Worm (Caenorhabditis elegans) whole organism, young adult: ENCODE results near the gene R09H10.7.

Experiments
- B0019.2 ChIP-seq: fragments of 200-800 bp; sonication (Bioruptor generic); conservative IDR thresholded peaks from 2 replicates; pipeline ENCODE4 v1.3.6; 2022; ENCODE audit warnings: missing genetic modification reagents, missing genetic modification characterization, missing compliant biosample characterization
- F55B11.4 ChIP-seq: sonication (generic microtip); optimal IDR thresholded peaks from 2 replicates; lab custom pipeline; 2016; ENCODE audit warnings: missing compliant biosample characterization, missing genetic modification characterization, borderline replicate concordance; ENCODE audit not compliant: insufficient read depth
- K12H6.12 ChIP-seq: fragments of 200-800 bp; sonication (Bioruptor generic); optimal IDR thresholded peaks from 2 replicates; lab custom pipeline; 2018; ENCODE audit warnings: mild to moderate bottlenecking, missing genetic modification characterization, missing compliant biosample characterization
- atf-7 ChIP-seq: sonication (generic microtip); optimal IDR thresholded peaks from 2 replicates; lab custom pipeline; 2017; ENCODE audit warnings: mild to moderate bottlenecking, missing genetic modification characterization, missing compliant biosample characterization
- ceh-27 ChIP-seq: fragments of 200-800 bp; sonication (Bioruptor generic); optimal IDR thresholded peaks from 2 replicates; lab custom pipeline; 2018; ENCODE audit warnings: mild to moderate bottlenecking, missing genetic modification characterization, moderate library complexity, missing compliant biosample characterization
- ceh-79 ChIP-seq: sonication (generic microtip); optimal IDR thresholded peaks from 2 replicates; lab custom pipeline; 2017; ENCODE audit warnings: mild to moderate bottlenecking, missing genetic modification characterization, missing compliant biosample characterization
- ceh-91 ChIP-seq: fragments of 200-800 bp; sonication (Bioruptor generic); IDR thresholded peaks from 2 replicates; pipeline ENCODE4 v1.3.6; 2022; ENCODE audit warnings: missing genetic modification reagents, missing genetic modification characterization, missing compliant biosample characterization
- egrh-3 ChIP-seq: fragments of 200-800 bp; sonication (Bioruptor generic); IDR thresholded peaks from 2 replicates; pipeline ENCODE4 v1.3.6; 2022; ENCODE audit warnings: missing genetic modification reagents, missing genetic modification characterization, missing compliant biosample characterization
- ekl-4 ChIP-seq: fragments of 200-800 bp; sonication (Bioruptor generic); IDR thresholded peaks from 2 replicates; pipeline ENCODE4 v1.3.6; 2022; ENCODE audit warnings: missing genetic modification reagents, missing genetic modification characterization, missing compliant biosample characterization
- hlh-26 ChIP-seq: fragments of 200-800 bp; sonication (Bioruptor generic); conservative IDR thresholded peaks from 2 replicates; pipeline ENCODE4 v1.3.6; 2022; ENCODE audit warnings: missing genetic modification reagents, missing genetic modification characterization, missing compliant biosample characterization
- let-607 ChIP-seq, 2 experiments: fragments of 200-800 bp in 1 of 2; sonication (Bioruptor generic) in 1 of 2; sonication (generic microtip) in 1 of 2; optimal IDR thresholded peaks; 2 replicates each; lab custom pipeline; 2016 to 2018; ENCODE audit warnings: mild to moderate bottlenecking in 2 of 2, missing compliant biosample characterization in 2 of 2, missing genetic modification characterization in 2 of 2, moderate library complexity in 2 of 2, missing genotype in 1 of 2
- lin-40 ChIP-seq: sonication (generic microtip); optimal IDR thresholded peaks from 2 replicates; lab custom pipeline; 2016; ENCODE audit warnings: missing genetic modification characterization, mild to moderate bottlenecking, missing compliant biosample characterization, missing genotype, missing genetic modification reagents
- lsl-1 ChIP-seq: fragments of 200-800 bp; sonication (Bioruptor generic); optimal IDR thresholded peaks from 2 replicates; lab custom pipeline; 2018; ENCODE audit warnings: mild to moderate bottlenecking, missing genetic modification characterization, moderate library complexity, missing compliant biosample characterization
- mel-28 ChIP-seq: sonication (generic microtip); optimal IDR thresholded peaks from 2 replicates; lab custom pipeline; 2016; ENCODE audit warnings: borderline replicate concordance, mild to moderate bottlenecking, missing genetic modification characterization, missing compliant biosample characterization
- nfyb-1 ChIP-seq: fragments of 200-800 bp; sonication (Bioruptor generic); IDR thresholded peaks from 2 replicates; pipeline ENCODE4 v1.3.6; 2022; ENCODE audit warnings: missing genetic modification reagents, missing genetic modification characterization, missing compliant biosample characterization
- nhr-27 ChIP-seq: fragments of 200-800 bp; sonication (Bioruptor generic); optimal IDR thresholded peaks from 2 replicates; lab custom pipeline; 2018; ENCODE audit warnings: mild to moderate bottlenecking, missing genetic modification characterization, moderate library complexity, missing compliant biosample characterization
- nhr-80 ChIP-seq: sonication (generic microtip); optimal IDR thresholded peaks from 2 replicates; lab custom pipeline; 2016; ENCODE audit warnings: missing genetic modification characterization, missing compliant biosample characterization
- pha-4 ChIP-seq: fragments of 150-350 bp; sonication (generic microtip); optimal IDR thresholded peaks from 2 replicates; lab custom pipeline; 2014; ENCODE audit warnings: missing biosample characterization, missing genetic modification reagents, missing genetic modification characterization
- repo-1 ChIP-seq: sonication (generic microtip); optimal IDR thresholded peaks from 2 replicates; lab custom pipeline; 2017; ENCODE audit warnings: mild to moderate bottlenecking, missing genetic modification characterization, missing compliant biosample characterization
- ztf-18 ChIP-seq: sonication (generic microtip); optimal IDR thresholded peaks from 2 replicates; lab custom pipeline; 2016; ENCODE audit warnings: missing genotype, mild to moderate bottlenecking, missing genetic modification characterization, missing compliant biosample characterization
- ztf-28 ChIP-seq: fragments of 200-800 bp; sonication (Bioruptor generic); IDR thresholded peaks from 2 replicates; pipeline ENCODE4 v1.3.6; 2022; ENCODE audit warnings: missing genetic modification reagents, missing genetic modification characterization, missing compliant biosample characterization

Gene R09H10.7

DNA sequence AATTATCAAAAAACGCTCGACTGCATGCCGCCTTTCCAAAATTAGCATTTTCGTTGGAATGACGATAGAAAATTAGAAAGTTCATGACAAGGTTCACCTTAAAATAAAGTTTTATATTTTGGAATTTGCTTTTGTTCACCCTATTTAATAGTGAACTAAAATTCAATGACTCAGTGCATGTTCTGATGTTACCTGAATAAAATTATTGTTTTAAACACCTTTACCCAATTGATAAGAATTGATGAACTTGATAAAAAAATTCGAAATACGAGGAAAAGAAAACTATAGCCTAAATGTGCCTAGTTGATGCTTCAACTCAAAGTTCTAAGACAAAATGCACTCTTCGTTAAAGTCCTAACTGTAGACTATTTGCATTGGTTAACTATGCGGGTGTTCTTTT lies 40.2 kb downstream of the R09H10.7 start:
- TF ChIP-seq ekl-4 (GFP tag; lab: Robert Waterston, UW) = no peak
- TF ChIP-seq lsl-1 (GFP tag; lab: Kevin White, UChicago) = no peak
- TF ChIP-seq K12H6.12 (tag; lab: Kevin White, UChicago) = no peak
- TF ChIP-seq repo-1 (tag; lab: Kevin White, UChicago) = no peak
- TF ChIP-seq egrh-3 = no peak
- TF ChIP-seq nhr-27 (tag; lab: Kevin White, UChicago) = no peak
- no peak for TF ChIP-seq atf-7 (tag; lab: Kevin White, UChicago)
- TF ChIP-seq, all 124 proteins: peak for 0

DNA sequence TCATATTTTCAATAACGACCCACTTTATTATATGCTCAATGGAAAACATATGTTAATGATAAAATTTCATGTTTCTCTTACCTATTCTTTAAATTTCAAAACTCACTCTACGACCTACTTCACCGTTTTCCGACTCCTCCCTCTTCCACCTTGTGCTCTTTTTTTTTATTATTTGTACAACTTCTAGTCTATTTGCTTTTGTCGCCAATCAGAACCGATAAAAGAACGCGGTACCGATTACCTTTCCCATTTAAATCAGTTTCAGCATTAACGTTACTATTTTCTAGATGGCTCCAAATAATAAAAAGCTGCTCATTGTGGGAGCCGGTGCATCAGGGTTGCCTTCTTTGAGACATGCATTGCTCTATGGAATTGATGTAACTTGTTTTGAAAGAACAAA lies 40.8 kb downstream of the R09H10.7 start, which contains the start of gene fmo-1:
Gene fmo-1, plus strand, starts transcription at position 98 of the 400 bp plus-strand sequence.
- no peak for TF ChIP-seq hlh-26 (GFP tag; lab: Robert Waterston, UW)
- no peak for TF ChIP-seq F55B11.4 (tag; lab: Kevin White, UChicago)
- TF ChIP-seq mel-28 (tag; lab: Kevin White, UChicago) = no peak
- no peak for TF ChIP-seq ztf-18 (tag; lab: Kevin White, UChicago)
- TF ChIP-seq nhr-80 (tag; lab: Kevin White, UChicago) = peak; percentile 14
- TF ChIP-seq ceh-79 (tag; lab: Kevin White, UChicago) = no peak
- no peak for TF ChIP-seq nfyb-1 (GFP tag; lab: Robert Waterston, UW)

ce11 chrIV:10664134-10664533 lies 43.2 kb downstream of the R09H10.7 start, which contains the start of gene K08C7.7:
K08C7.7 (plus strand) TSS chrIV:10664434.
- TF ChIP-seq pha-4 (tag; lab: Kevin White, UChicago) (no peak), B0019.2 (no peak)
- TF ChIP-seq, all 124 proteins: peak for 0

DNA sequence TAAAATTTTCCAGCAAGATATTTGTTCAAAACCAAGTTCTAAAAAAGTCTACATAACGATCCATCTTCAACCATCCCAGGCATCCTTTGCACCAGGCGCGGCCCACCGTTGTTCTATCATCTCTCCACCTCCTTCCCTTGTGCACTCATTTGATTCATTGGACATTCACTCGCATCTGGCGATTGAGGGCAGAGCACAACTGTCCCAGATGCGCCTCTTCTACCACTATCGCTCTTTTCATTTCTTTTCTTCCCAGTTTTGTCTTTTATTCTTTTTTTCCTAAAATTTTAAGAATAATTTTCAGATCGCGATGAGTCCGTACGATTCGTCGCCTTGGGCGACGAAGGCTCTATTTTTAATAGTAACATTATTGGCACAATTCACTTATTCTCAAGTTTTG lies 45.6 kb downstream of the R09H10.7 start, which contains the start of gene epi-1:
Gene epi-1, plus strand, starts transcription at position 301 of the 400 bp plus-strand sequence.
- TF ChIP-seq ztf-28 (0 out of 2 replicates have a peak, but pooled peaks have one; percentile 12), ceh-27 (no peak)

DNA sequence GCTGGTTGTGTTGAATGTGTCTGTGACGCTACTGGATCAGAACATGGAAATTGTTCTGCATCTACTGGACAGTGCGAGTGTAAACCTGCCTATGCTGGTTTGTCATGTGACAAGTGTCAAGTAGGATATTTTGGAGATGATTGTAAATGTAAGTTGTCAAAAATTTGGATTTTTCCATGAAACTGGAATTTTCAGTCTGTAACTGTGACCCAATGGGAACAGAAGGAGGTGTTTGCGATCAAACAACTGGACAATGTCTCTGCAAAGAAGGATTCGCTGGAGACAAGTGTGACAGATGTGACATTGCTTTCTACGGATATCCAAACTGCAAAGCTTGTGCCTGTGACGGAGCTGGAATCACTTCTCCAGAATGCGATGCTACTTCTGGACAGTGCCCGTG lies 47.6 kb downstream of the R09H10.7 start:
- TF ChIP-seq repo-1 (tag; lab: Kevin White, UChicago) (no peak), let-607 (tag; optimal IDR thresholded peaks at IDR 0.05; lab: Kevin White, UChicago) (no peak), lin-40 (tag; lab: Kevin White, UChicago) (no peak), ceh-91 (GFP tag; lab: Robert Waterston, UW) (no peak)
- TF ChIP-seq, all 124 proteins: peak for 0
